Fruit fly (Drosophila melanogaster) whole organism, adult: ENCODE results near the gene Tollo.

Experiments used
- CG11617 ChIP-seq: fragments of 200-800 bp; sonication (Bioruptor generic); optimal IDR thresholded peaks from 2 replicates; lab custom pipeline; 2017; ENCODE audit warnings: mild to moderate bottlenecking, missing biosample characterization, missing genetic modification reagents, missing genetic modification characterization
- CG14711 ChIP-seq: fragments of 200-800 bp; sonication (Bioruptor generic); optimal IDR thresholded peaks from 2 replicates; lab custom pipeline; 2018; ENCODE audit warnings: missing biosample characterization, mild to moderate bottlenecking, missing genetic modification characterization, moderate library complexity
- CG1620 ChIP-seq: fragments of 200-800 bp; sonication (Bioruptor generic); optimal IDR thresholded peaks from 2 replicates; lab custom pipeline; 2016; ENCODE audit warnings: missing biosample characterization, missing genetic modification characterization
- CG33017 ChIP-seq: fragments of 200-800 bp; sonication (Bioruptor generic); optimal IDR thresholded peaks from 2 replicates; lab custom pipeline; 2018; ENCODE audit warnings: missing biosample characterization, mild to moderate bottlenecking, missing genetic modification characterization, moderate library complexity
- CG7045 ChIP-seq: fragments of 200-800 bp; sonication (Bioruptor generic); optimal IDR thresholded peaks from 2 replicates; lab custom pipeline; 2017; ENCODE audit warnings: missing biosample characterization, mild to moderate bottlenecking, missing genetic modification characterization
- Mnt ChIP-seq: fragments of 200-800 bp; sonication (Bioruptor generic); optimal IDR thresholded peaks from 2 replicates; lab custom pipeline; 2016; ENCODE audit warnings: missing biosample characterization, mild to moderate bottlenecking, missing genetic modification characterization
- kay ChIP-seq: fragments of 200-800 bp; sonication (Bioruptor generic); peaks from one replicate; lab custom pipeline; 2016; ENCODE audit warnings: missing biosample characterization, missing genetic modification characterization, borderline replicate concordance
- ovo ChIP-seq: fragments of 200-800 bp; sonication (Bioruptor generic); optimal IDR thresholded peaks from 2 replicates; lab custom pipeline; 2016; ENCODE audit warnings: missing biosample characterization, missing genetic modification characterization
- tj ChIP-seq: fragments of 200-800 bp; sonication (Bioruptor generic); optimal IDR thresholded peaks from 3 replicates; lab custom pipeline; 2017; ENCODE audit warnings: missing biosample characterization, mild to moderate bottlenecking, missing genetic modification characterization, moderate library complexity

DNA sequence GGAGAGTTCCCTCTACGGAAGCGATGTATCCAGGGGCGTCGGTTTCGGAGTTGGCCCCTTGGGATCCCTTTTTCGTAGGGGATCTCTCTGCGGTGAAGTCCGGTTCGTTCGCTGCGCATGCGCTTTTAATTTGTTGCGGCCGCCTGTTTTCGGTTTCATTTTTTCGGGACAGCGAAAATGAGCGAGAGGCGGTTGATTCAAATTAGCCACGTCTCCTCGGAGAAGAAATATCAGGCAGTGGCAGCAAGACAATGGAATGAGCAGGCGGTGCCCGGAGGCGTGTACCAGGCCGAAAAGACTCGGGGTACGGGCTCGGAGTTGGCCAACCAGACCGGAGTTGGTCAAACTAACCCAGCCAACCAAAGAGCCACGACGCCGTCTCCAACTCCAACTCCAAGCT, 39.2 kb upstream of the Tollo start:
- no peak for TF ChIP-seq CG1620 (GFP tag; lab: Kevin White, UChicago)
- TF ChIP-seq kay: no peak
- no peak for TF ChIP-seq CG7045
- TF ChIP-seq CG33017 (tag; lab: Kevin White, UChicago): no peak
- TF ChIP-seq CG14711 (tag; lab: Kevin White, UChicago): no peak
- no peak for TF ChIP-seq ovo
- TF ChIP-seq tj (GFP tag; lab: Kevin White, UChicago): no peak
- TF ChIP-seq CG11617 (GFP tag; lab: Kevin White, UChicago): no peak
- no peak for TF ChIP-seq Mnt (GFP tag; lab: Kevin White, UChicago)
